Worm (Caenorhabditis elegans) whole organism, L4/young adult: ENCODE results near the gene Y54G2A.50.

Source experiments
- W03F9.2 ChIP-seq: fragments of 150-350 bp; optimal IDR thresholded peaks from 2 replicates; lab custom pipeline; 2014; ENCODE audit warnings: missing biosample characterization, missing genetic modification characterization
- dao-5 ChIP-seq: sonication (generic microtip); optimal IDR thresholded peaks from 2 replicates; lab custom pipeline; 2016; ENCODE audit warnings: missing genotype, missing genetic modification characterization, moderate library complexity, missing compliant biosample characterization
- him-1 ChIP-seq: sonication (generic microtip); optimal IDR thresholded peaks from 2 replicates; lab custom pipeline; 2016; ENCODE audit warnings: missing genotype, missing genetic modification reagents, missing genetic modification characterization, missing compliant biosample characterization

DNA sequence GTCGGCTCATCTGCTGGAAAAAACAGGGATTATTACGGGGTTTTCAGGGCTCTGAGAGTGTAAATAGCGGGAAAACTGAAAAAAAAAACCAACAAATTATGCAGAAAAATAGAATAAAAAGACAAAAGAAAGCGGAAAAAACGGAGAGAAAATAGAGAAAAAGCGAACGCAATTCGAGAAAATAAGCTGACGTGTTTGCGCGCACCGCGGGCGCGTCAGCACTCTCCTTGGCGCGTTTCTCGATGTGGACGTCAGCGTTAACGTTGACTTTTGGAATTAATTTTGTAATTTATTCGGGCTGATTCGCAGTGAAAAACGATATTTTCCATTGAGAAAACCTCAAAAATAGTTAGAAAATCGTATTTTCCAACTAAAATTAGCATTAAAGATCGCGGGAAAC lies 10.6 kb downstream of the Y54G2A.50 start, which contains the start of gene manf-1:
- TF ChIP-seq W03F9.2 = peak; percentile 71
- TF ChIP-seq him-1 (tag; lab: Kevin White, UChicago) = no peak
- no peak for TF ChIP-seq dao-5
